Fruit fly (Drosophila melanogaster) Kc167 (cell line): ENCODE data around the gene Med.

Experiments
- Myc ChIP-seq: fragments of >200 bp; optimal IDR thresholded peaks from 2 replicates; lab custom pipeline; 2017; ENCODE audit warnings: missing external identifiers
- h ChIP-seq: fragments of >200 bp; optimal IDR thresholded peaks from 3 replicates; lab custom pipeline; 2018; ENCODE audit warnings: missing external identifiers

DNA sequence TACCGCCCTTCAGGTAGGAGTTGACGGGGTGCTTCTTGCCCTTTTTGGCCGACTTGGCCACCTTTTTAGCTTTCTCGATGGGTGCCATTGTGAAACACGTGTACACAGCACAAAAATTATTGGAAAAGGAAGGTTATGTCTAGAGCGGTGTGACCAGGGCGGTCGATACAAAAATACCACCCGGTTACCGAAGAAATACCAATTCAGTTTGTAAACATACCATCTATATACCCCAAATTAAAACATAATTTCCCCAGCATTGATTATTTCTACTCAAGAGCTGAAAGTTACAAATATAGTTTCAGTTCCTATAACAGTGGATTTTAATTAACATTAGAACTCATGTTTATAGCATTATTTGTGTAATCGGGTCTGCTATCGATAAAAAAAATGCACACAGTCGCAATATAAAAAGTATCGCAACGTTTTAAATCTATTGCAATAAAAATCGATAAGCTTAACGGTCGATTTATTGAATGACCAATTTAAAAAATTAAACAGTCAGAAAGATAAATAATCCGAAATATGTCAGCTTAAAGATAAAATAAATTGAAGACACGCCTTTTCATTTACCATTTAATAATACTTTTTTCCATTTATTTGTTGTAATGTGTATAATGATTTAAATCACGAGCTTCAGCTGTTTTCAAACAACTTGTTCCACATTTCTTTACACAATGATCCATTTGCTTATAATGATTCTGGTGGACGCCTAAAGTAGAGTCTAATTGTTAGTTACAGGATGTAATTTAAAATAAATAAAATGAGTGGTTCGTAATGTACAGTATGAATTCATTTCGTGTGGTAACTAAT, 14.6 kb upstream of the Med start, which contains the start of gene RpL6:
- TF ChIP-seq Myc (lab: Kevin White, UChicago) (no peak), h (lab: Kevin White, UChicago) (no peak)
